Worm (Caenorhabditis elegans): ENCODE results near the gene F59A6.4.

Gene F59A6.4

ce11 chrII:4993530-4994192, 11.2 kb upstream of the F59A6.4 start, which contains the start of the genes eif-1 and vps-24:
Gene eif-1 (minus strand): TSS chrII:4993580.
Gene vps-24 (plus strand): TSS chrII:4993998.
- no peak for TF ChIP-seq unc-62 (GFP tag; optimal IDR thresholded peaks at IDR 0.05)

DNA sequence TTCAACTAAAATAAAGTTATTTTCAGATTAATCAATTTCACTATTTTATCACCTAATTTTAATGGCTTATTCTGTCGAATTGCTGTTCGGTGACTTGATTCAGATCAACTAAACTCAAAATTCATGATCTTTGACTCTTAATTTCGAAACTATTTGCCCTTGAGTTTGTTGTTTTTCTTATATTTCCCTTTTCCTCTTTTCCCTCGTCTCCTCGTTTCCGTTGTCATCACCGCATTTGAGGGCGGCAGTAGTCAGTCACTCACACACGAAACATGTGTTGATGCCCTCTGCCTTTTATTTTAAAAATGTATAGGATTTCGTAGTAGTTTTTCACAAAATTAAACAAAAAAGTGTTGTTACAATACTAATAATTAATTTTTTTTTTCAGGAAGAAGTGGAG, 9.9 kb upstream of the F59A6.4 start, which contains the start of gene rnh-1.0:
TSS of gene rnh-1.0 (plus strand) at position 389 of the 400 bp plus-strand sequence.
- no peak for TF ChIP-seq unc-62 (GFP tag; optimal IDR thresholded peaks at IDR 0.05)

ce11 chrII:4998657-4999056, 6.2 kb upstream of the F59A6.4 start, which contains the start of gene F59A6.11:
Gene F59A6.11 (minus strand): TSS chrII:4998757.
- no peak for TF ChIP-seq unc-62 (GFP tag; optimal IDR thresholded peaks at IDR 0.05)

ce11 chrII:4999122-4999521, 5.8 kb upstream of the F59A6.4 start, which contains the start of gene citk-2:
Gene citk-2 (plus strand): TSS chrII:4999520.
- no peak for TF ChIP-seq unc-62 (GFP tag; optimal IDR thresholded peaks at IDR 0.05)

ce11 chrII:5001866-5002265, 3.0 kb upstream of the F59A6.4 start:
- TF ChIP-seq unc-62 (GFP tag; optimal IDR thresholded peaks at IDR 0.05) = no peak

- TF ChIP-seq unc-62 (GFP tag; optimal IDR thresholded peaks at IDR 0.05) = no peak
Measured at ce11 chrII:5003660-5004059, 1.2 kb upstream of the F59A6.4 start, which contains the start of gene F59A6.10. Gene F59A6.10 (plus strand): TSS chrII:5003960.

- TF ChIP-seq unc-62 (GFP tag; optimal IDR thresholded peaks at IDR 0.05) = no peak
Measured at ce11 chrII:5008033-5008432, 3.2 kb downstream of the F59A6.4 start, which contains the start of gene F59A6.3. Gene F59A6.3 (plus strand): TSS chrII:5008333.

- no peak for TF ChIP-seq unc-62 (GFP tag; optimal IDR thresholded peaks at IDR 0.05)
Measured at ce11 chrII:5011978-5012377, 7.1 kb downstream of the F59A6.4 start, which contains the start of gene F59A6.12. Gene F59A6.12 (minus strand): TSS chrII:5012078.

DNA sequence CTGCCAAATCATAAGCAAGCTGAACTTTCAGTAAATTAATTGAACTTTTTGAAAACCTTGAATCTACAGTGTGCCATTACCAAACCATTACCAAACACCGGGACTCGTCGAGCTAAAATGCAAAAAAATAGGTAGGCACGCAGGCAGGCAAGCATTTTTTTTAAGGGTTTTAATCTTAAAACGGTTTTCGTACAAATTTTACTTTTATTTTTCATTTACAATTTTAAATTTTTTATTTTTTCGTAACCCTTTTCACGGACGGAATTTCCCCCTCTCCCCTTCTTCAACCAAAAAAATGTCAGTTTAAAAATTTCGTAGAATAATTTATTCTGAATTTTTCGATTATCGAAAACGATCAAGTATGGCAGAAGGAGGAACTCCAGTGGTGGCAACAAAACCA, 9.5 kb downstream of the F59A6.4 start, which contains the start of gene F59A6.2:
TSS of gene F59A6.2 (plus strand) at position 301 of the 400 bp plus-strand sequence.
- no peak for TF ChIP-seq unc-62 (GFP tag; optimal IDR thresholded peaks at IDR 0.05)

ce11 chrII:5016144-5016543, 11.3 kb downstream of the F59A6.4 start:
- TF ChIP-seq unc-62 (GFP tag; optimal IDR thresholded peaks at IDR 0.05) = no peak

DNA sequence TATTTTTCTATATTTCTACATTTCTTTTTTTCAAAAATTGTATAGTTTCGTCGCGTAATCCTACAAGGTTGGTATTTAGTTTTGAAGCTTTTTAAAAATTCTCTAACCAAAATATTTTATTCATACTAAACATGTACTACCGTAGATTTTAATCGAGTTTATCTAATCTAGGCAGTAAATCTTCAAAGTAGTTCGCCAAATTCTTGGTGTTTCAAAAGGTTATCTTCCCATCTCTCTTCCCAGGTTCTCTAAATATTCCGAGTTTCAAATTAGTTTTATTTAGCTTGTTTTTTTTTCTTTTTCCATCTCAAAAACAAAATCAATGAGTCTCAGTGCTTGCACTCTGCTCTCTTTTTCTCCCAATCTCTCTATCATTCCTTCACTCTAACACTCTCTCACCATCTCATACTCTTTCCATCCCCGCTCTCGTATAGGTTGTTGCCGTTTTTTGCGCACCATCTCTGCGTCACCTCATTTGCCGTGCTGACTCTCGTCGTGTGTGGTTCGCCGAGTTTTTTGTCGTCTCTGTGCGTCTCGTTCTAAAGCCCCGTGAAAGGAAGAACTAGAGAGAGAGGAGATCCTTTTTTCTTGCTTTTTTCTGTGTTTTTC, 12.2 kb downstream of the F59A6.4 start:
- TF ChIP-seq unc-62 (GFP tag; optimal IDR thresholded peaks at IDR 0.05) = no peak

ce11 chrII:5018578-5018977, 13.7 kb downstream of the F59A6.4 start:
- TF ChIP-seq unc-62 (GFP tag; optimal IDR thresholded peaks at IDR 0.05) = no peak

ce11 chrII:5019389-5020108, 14.7 kb downstream of the F59A6.4 start:
- TF ChIP-seq unc-62 (GFP tag; optimal IDR thresholded peaks at IDR 0.05) = no peak

- no peak for TF ChIP-seq unc-62 (GFP tag; optimal IDR thresholded peaks at IDR 0.05)
Measured at ce11 chrII:5020513-5021081, 15.7 kb downstream of the F59A6.4 start.

DNA sequence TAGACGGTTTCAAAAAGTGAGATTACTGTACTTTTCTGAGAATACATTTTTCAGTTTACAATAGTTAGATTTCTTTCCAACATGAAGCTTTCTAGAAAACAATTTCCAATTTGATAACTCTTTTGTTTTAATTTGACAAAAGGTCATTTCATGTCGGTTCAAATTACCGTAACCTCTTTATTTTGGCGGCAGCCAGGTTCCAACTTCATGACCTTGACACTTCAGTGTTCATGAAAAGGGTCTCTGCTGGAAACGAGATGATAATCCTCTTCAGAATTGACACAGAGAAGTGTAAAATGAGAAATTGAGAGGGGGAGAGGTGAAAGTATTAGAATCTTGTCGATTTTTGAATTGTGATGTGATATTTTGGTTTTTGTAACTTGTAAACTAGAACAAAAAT, 16.6 kb downstream of the F59A6.4 start:
- no peak for TF ChIP-seq unc-62 (GFP tag; optimal IDR thresholded peaks at IDR 0.05)

DNA sequence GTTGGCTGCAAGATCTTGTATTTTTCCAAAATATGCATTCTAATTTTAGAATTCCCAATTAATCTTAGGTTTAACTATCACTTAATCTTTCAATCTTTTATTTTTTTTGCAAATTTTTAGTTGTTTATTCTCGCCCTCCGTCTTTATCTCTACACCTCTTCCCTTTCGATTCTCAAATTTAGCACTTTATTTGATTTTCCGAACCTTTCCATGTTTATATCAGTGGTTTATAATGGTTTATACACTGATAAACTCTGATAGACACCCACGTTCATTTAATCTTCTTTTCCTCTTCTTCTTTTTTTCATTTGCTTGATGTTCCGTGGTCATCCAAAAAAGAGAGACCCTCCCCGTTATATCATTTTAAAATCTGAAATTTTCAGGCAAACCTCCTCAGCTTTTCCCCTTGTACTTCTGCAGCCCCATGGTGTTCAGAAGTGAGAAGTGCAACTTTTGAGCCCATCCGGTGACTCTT, 17.5 kb downstream of the F59A6.4 start, which contains the start of the genes nsy-1 and F59A6.13:
TSS of gene nsy-1 (plus strand) at position 377 of the 475 bp plus-strand sequence.
TSS of gene F59A6.13 (plus strand) at position 425 of the 475 bp plus-strand sequence.
- no peak for TF ChIP-seq unc-62 (GFP tag; optimal IDR thresholded peaks at IDR 0.05)

All from whole organism, dauer.